Worm (Caenorhabditis elegans): ENCODE data around the gene F21H7.2.

The F21H7.2 gene

ce11 chrV:16229896-16230295 lies at the start of gene F21H7.2, which contains the start of gene F21H7.12:
F21H7.2 (minus strand) TSS chrV:16229996.
F21H7.12 (plus strand) TSS chrV:16230165.
- no peak for TF ChIP-seq W03F9.2 (tag; optimal IDR thresholded peaks at IDR 0.05)
- no peak for TF ChIP-seq dao-5 (tag; optimal IDR thresholded peaks at IDR 0.05)
- no peak for TF ChIP-seq him-1 (tag; optimal IDR thresholded peaks at IDR 0.05)

DNA sequence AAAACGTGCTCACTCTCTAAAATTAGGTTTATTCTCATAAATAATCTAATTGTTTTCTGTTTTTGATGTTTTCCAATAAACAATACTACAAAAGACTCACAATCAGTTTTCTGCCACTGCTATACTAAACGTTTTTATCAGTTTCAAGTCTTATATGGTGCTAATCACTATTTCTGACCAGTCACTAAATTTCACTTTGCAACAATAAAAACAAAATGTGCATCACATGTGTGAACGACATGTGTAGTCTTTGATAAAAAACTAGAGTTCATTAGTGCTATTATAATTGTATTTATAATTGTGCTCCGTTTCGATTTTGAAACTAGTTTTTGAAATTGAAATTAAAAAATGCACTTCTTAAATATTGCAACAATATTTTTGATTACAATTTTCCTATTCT lies 48.1 kb upstream of the F21H7.2 start, which contains the start of gene cyp-37B1:
cyp-37B1 (plus strand) TSS at position 199 of the 400 bp plus-strand sequence.
- no peak for TF ChIP-seq dao-5 (tag; optimal IDR thresholded peaks at IDR 0.05)
- no peak for TF ChIP-seq him-1 (tag; optimal IDR thresholded peaks at IDR 0.05)
- TF ChIP-seq W03F9.2 (tag; optimal IDR thresholded peaks at IDR 0.05): no peak

- TF ChIP-seq W03F9.2 (tag; optimal IDR thresholded peaks at IDR 0.05): no peak
- no peak for TF ChIP-seq him-1 (tag; optimal IDR thresholded peaks at IDR 0.05)
- TF ChIP-seq dao-5 (tag; optimal IDR thresholded peaks at IDR 0.05): no peak
These were observed 45.6 kb upstream of the F21H7.2 start, which contains the start of gene pacl-1 for ce11 chrV:16275347-16275746. pacl-1 (minus strand) TSS chrV:16275447.

DNA sequence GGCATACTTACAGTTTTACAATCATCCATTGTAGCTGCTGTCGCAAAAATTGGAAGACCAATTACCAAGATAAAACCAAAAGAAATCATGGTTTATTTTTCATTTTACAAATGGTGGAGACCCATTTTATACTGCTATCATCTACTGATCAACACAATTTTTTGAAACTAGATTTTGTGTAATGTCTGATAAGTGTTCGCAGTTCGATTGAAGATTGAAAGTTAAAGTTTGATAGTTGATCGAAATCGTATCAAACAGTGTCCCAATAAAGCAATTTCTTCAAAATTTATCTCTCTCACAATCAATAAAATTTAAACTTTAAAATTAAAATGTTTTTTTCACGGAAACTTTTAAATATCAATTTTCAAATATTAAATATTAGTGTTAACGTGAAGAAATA lies 41.3 kb upstream of the F21H7.2 start, which contains the start of gene T13F3.6:
T13F3.6 (minus strand) TSS at position 101 of the 400 bp plus-strand sequence.
- no peak for TF ChIP-seq him-1 (tag; optimal IDR thresholded peaks at IDR 0.05)
- TF ChIP-seq dao-5 (tag; optimal IDR thresholded peaks at IDR 0.05): no peak
- TF ChIP-seq W03F9.2 (tag; optimal IDR thresholded peaks at IDR 0.05): no peak

- no peak for TF ChIP-seq W03F9.2 (tag; optimal IDR thresholded peaks at IDR 0.05)
- TF ChIP-seq him-1 (tag; optimal IDR thresholded peaks at IDR 0.05): no peak
- TF ChIP-seq dao-5 (tag; optimal IDR thresholded peaks at IDR 0.05): no peak
These were observed 39.8 kb upstream of the F21H7.2 start, which contains the start of the genes fbxa-2 and T13F3.8 for ce11 chrV:16269556-16269955. fbxa-2 (minus strand) TSS chrV:16269656. T13F3.8 (plus strand) TSS chrV:16269800.

ce11 chrV:16266514-16266913 lies 36.7 kb upstream of the F21H7.2 start, which contains the start of gene T13F3.4:
T13F3.4 (minus strand) TSS chrV:16266614.
- TF ChIP-seq W03F9.2 (tag; optimal IDR thresholded peaks at IDR 0.05) (no peak), him-1 (tag; optimal IDR thresholded peaks at IDR 0.05) (no peak), dao-5 (tag; optimal IDR thresholded peaks at IDR 0.05) (no peak)

DNA sequence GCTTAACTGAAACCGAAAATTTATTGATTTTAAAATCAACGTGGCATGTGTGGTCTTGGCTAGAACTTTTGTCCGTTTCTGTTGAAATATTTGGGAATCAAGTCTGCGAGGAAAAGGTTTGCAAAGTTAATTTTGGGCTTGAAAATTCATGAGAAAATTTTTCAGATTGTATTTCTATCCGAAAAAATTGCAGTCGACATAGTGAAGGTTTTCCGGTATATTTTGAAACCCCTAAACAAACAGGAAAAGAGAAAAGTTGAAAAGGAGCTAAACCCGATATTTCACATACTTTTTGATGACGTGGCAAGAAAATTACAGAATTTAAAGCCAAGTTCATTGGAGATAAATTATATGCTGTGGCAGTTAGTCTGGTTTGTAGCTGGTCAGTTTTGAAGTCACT lies 29.9 kb upstream of the F21H7.2 start, which contains the start of gene nhr-127:
nhr-127 (plus strand) TSS at position 301 of the 400 bp plus-strand sequence.
- TF ChIP-seq him-1 (tag; optimal IDR thresholded peaks at IDR 0.05) (no peak), dao-5 (tag; optimal IDR thresholded peaks at IDR 0.05) (no peak), W03F9.2 (tag; optimal IDR thresholded peaks at IDR 0.05) (no peak)

ce11 chrV:16258142-16258541 lies 28.3 kb upstream of the F21H7.2 start, which contains the start of gene nhr-218:
nhr-218 (plus strand) TSS chrV:16258442.
- TF ChIP-seq W03F9.2 (tag; optimal IDR thresholded peaks at IDR 0.05) (no peak), dao-5 (tag; optimal IDR thresholded peaks at IDR 0.05) (no peak), him-1 (tag; optimal IDR thresholded peaks at IDR 0.05) (no peak)

DNA sequence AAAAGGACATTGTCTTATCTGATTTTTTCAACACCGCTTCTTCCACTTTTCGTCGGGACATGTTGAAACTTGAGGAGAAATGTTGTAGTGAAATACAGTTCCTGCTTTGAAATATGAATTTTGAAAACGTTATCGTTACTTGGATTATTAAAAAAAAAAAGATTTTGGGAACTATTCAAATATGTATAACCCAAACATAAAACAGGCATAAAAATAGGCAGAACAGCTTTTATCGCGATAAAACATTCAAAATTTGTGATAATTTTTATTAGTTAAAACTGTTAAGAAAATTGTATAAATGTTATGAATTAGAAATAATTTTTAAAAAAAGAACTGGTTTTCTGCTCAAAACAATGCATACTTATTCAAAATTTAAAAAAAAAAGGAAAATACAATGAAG lies 26.6 kb upstream of the F21H7.2 start, which contains the start of gene bgnt-1.3:
bgnt-1.3 (minus strand) TSS at position 101 of the 400 bp plus-strand sequence.
- TF ChIP-seq W03F9.2 (tag; optimal IDR thresholded peaks at IDR 0.05) (no peak), him-1 (tag; optimal IDR thresholded peaks at IDR 0.05) (no peak)

DNA sequence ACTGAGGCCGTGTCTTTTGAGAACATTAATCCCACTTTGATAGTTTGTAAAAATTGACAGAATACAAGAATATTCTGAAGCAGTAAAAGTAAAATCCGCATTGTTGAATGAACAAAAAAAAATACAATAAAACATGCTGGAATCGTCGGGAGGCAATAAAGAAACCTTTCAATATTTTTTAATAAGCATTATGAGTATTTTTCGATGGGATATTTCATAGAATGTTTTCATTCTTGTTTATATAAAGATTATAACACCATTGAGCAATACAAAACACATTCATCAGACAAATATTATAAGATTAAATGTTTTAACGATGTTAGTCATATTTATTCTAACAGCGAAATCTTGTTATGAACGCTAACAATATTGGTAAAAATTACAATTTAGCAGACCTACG lies 23.9 kb upstream of the F21H7.2 start, which contains the start of gene gcy-20:
gcy-20 (minus strand) TSS at position 101 of the 400 bp plus-strand sequence.
- TF ChIP-seq dao-5 (tag; optimal IDR thresholded peaks at IDR 0.05) (no peak), him-1 (tag; optimal IDR thresholded peaks at IDR 0.05) (no peak), W03F9.2 (tag; optimal IDR thresholded peaks at IDR 0.05) (no peak)

DNA sequence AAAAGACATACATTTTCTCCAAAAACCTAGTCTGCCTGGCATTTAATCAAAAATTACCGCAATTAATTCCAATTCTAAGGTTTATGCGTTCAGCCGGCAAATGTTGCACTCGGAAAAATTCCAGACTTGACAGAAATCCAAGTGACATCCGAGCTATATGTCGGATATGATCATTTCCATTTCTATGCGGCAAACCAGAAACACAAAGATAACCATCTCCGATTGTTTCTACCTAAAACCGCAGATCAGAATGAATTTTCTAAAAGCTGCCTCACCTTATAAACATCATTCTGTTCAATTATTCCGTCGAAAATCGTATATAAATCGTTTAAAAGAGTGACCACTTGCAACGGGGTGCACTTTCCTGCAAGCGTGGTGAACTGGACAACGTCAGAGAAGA lies 19.3 kb upstream of the F21H7.2 start:
- TF ChIP-seq him-1 (tag; optimal IDR thresholded peaks at IDR 0.05) (no peak), W03F9.2 (tag; optimal IDR thresholded peaks at IDR 0.05) (no peak), dao-5 (tag; optimal IDR thresholded peaks at IDR 0.05) (no peak)

DNA sequence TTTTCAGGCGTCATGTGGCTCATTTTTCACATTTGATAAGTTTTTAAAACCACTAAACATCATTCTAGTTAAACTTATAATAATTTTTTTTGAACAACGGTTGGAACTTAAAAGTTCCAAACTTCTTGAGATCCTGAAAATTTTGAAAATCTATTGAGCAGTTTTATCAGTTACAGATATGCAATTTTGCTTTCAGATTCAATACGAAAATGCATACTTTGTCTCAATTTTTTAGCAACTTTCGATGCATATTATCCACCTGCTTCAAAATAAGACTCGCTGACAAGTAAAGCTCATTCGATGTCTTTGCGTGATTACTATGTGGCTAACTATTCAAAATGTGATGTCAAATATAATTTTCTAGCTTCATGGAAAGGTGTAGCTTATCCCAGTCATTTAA lies 16.8 kb upstream of the F21H7.2 start, which contains the start of gene srh-95:
srh-95 (plus strand) TSS at position 301 of the 400 bp plus-strand sequence.
- TF ChIP-seq him-1 (tag; optimal IDR thresholded peaks at IDR 0.05): no peak
- TF ChIP-seq dao-5 (tag; optimal IDR thresholded peaks at IDR 0.05): no peak
- no peak for TF ChIP-seq W03F9.2 (tag; optimal IDR thresholded peaks at IDR 0.05)

DNA sequence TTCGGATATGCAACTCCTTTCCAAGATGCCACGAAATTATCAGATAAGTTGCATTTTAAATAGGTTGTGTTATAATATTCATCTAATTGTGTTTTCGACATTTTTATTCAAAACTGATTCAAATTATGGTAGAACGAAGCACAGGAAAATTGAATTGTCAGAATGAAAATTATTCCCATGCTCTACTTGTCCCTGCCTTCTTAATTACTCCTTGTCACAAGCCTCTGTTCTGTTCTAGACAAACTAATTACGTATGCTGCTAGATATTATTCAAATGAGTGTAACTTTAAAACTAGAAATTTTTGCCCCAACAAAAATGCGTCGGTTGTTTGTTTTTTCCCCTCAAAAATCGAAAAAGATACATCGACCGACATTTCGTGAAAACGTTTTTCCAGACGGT lies 14.3 kb upstream of the F21H7.2 start, which contains the start of gene srh-104:
srh-104 (minus strand) TSS at position 101 of the 400 bp plus-strand sequence.
- TF ChIP-seq him-1 (tag; optimal IDR thresholded peaks at IDR 0.05): no peak
- no peak for TF ChIP-seq dao-5 (tag; optimal IDR thresholded peaks at IDR 0.05)
- no peak for TF ChIP-seq W03F9.2 (tag; optimal IDR thresholded peaks at IDR 0.05)

DNA sequence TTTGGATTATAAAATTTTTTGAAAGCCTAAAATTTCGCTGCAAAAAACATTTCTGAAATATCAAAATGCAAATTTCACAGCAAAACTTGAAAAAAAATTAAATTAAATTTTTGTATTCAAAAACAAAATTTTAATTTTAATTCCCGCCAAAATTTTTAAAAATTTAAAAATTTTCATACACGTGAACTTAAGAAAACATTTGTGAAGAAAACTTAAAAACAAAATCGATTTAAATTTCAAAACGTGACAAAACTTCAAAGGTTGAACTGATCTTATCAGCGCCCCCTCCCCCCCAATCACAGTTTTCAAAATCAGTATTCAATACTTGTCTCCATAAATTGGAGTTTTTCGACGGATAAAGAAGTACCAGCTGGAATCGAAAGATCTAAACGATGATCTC lies 7.4 kb upstream of the F21H7.2 start, which contains the start of gene F21H7.5:
F21H7.5 (plus strand) TSS at position 301 of the 400 bp plus-strand sequence.
- TF ChIP-seq dao-5 (tag; optimal IDR thresholded peaks at IDR 0.05): no peak
- no peak for TF ChIP-seq W03F9.2 (tag; optimal IDR thresholded peaks at IDR 0.05)
- no peak for TF ChIP-seq him-1 (tag; optimal IDR thresholded peaks at IDR 0.05)
